Fruit fly (Drosophila melanogaster): ENCODE data around the gene CG34324.

The CG34324 gene

dm6 chrX:13447438-13447837 is 10.0 kb downstream of the CG34324 start (continued):
- TF ChIP-seq Kr (GFP tag; optimal IDR thresholded peaks at IDR 0.05), result no peak
- peak; percentile 42 for TF ChIP-seq grau (tag; optimal IDR thresholded peaks at IDR 0.05)
- TF ChIP-seq Hr39 (optimal IDR thresholded peaks at IDR 0.05), result no peak
- no peak for TF ChIP-seq Blimp-1 (GFP tag; optimal IDR thresholded peaks at IDR 0.05)
- TF ChIP-seq CG1602 (GFP tag; optimal IDR thresholded peaks at IDR 0.05), result no peak
- TF ChIP-seq scrt (GFP tag; optimal IDR thresholded peaks at IDR 0.05), result no peak
- no peak for TF ChIP-seq CG14014 (GFP tag; IDR thresholded peaks at IDR 0.05)
- TF ChIP-seq CG17568 (GFP tag; optimal IDR thresholded peaks at IDR 0.05), result no peak
- TF ChIP-seq lola (GFP tag; optimal IDR thresholded peaks at IDR 0.05), result no peak
- no peak for TF ChIP-seq Mes4 (GFP tag; optimal IDR thresholded peaks at IDR 0.05)
- TF ChIP-seq dmrt99B (tag; optimal IDR thresholded peaks at IDR 0.05), result peak; percentile 42
- no peak for TF ChIP-seq eyg (GFP tag; optimal IDR thresholded peaks at IDR 0.05)
- no peak for TF ChIP-seq Hmx (GFP tag; optimal IDR thresholded peaks at IDR 0.05)
- TF ChIP-seq Doc2 (GFP tag; IDR thresholded peaks at IDR 0.05), result no peak
- TF ChIP-seq h (optimal IDR thresholded peaks at IDR 0.05), result no peak
- no peak for TF ChIP-seq CG10654 (GFP tag; optimal IDR thresholded peaks at IDR 0.05)
- no peak for TF ChIP-seq CG6254 (GFP tag; optimal IDR thresholded peaks at IDR 0.05)
- no peak for TF ChIP-seq seq (GFP tag; IDR thresholded peaks at IDR 0.05)
- no peak for TF ChIP-seq gsb (GFP tag; IDR thresholded peaks at IDR 0.05)
- TF ChIP-seq Stat92E (GFP tag; optimal IDR thresholded peaks at IDR 0.05), result no peak
- no peak for TF ChIP-seq unc-4 (GFP tag; IDR thresholded peaks at IDR 0.05; ENCODE audit: partially characterized antibody)

dm6 chrX:13445695-13446094 is 11.8 kb downstream of the CG34324 start, which contains the start of gene Neto:
Gene Neto, plus strand, starts transcription at chrX:13445903.
- TF ChIP-seq sd (tag; optimal IDR thresholded peaks at IDR 0.05) (peak; percentile 15), Deaf1 (tag; optimal IDR thresholded peaks at IDR 0.05) (peak; percentile 74), Bgb (GFP tag; IDR thresholded peaks at IDR 0.05; ENCODE audit: partially characterized antibody) (peak; percentile 18; the same call in 1 of the 2 replicates), CG7372 (GFP tag; IDR thresholded peaks at IDR 0.05) (0 out of 2 replicates have a peak, but pooled peaks have one; percentile 33), Sry-β (GFP tag; optimal IDR thresholded peaks at IDR 0.05) (peak; percentile 45), Pdp1 (GFP tag; optimal IDR thresholded peaks at IDR 0.05) (peak in 1 of 2 experiments; percentile 53), CkIIα-i1 (GFP tag; IDR thresholded peaks at IDR 0.05) (no peak), Med (GFP tag) (peak; percentile 64), inv (GFP tag; IDR thresholded peaks at IDR 0.05; ENCODE audit: partially characterized antibody) (0 out of 2 replicates have a peak, but pooled peaks have one; percentile 11), h (optimal IDR thresholded peaks at IDR 0.05) (no peak), Jarid2 (GFP tag; optimal IDR thresholded peaks at IDR 0.05) (peak; percentile 26), CG6175 (GFP tag; IDR thresholded peaks at IDR 0.05) (peak; percentile 74; the same call in 2 of the 3 replicates), lola (GFP tag; optimal IDR thresholded peaks at IDR 0.05) (no peak), z (GFP tag; IDR thresholded peaks at IDR 0.05) (peak; percentile 84), seq (GFP tag; IDR thresholded peaks at IDR 0.05) (no peak), ken (GFP tag; IDR thresholded peaks at IDR 0.05) (no peak), ci (GFP tag; IDR thresholded peaks at IDR 0.05) (no peak), Sry-δ (GFP tag; optimal IDR thresholded peaks at IDR 0.05) (no peak), CG12236 (GFP tag; optimal IDR thresholded peaks at IDR 0.05) (no peak), Hr3 (GFP tag; optimal IDR thresholded peaks at IDR 0.05) (no peak)

dm6 chrX:13444687-13445086 is 12.8 kb downstream of the CG34324 start:
- no peak for TF ChIP-seq CG13894 (tag; optimal IDR thresholded peaks at IDR 0.05)
- TF ChIP-seq tin (GFP tag; optimal IDR thresholded peaks at IDR 0.05), result no peak
- TF ChIP-seq row (GFP tag; IDR thresholded peaks at IDR 0.05), result 0 out of 3 replicates have a peak, but pooled peaks have one; percentile 22
- TF ChIP-seq chm (GFP tag; IDR thresholded peaks at IDR 0.05), result no peak
- no peak for TF ChIP-seq Six4 (GFP tag; optimal IDR thresholded peaks at IDR 0.05)
- TF ChIP-seq CG10543 (GFP tag; optimal IDR thresholded peaks at IDR 0.05), result no peak
- peak; percentile 97 for TF ChIP-seq z (GFP tag; IDR thresholded peaks at IDR 0.05)
- TF ChIP-seq bcd (GFP tag; optimal IDR thresholded peaks at IDR 0.05), result no peak
- no peak for TF ChIP-seq lov (optimal IDR thresholded peaks at IDR 0.05)
- no peak for TF ChIP-seq lov (GFP tag; IDR thresholded peaks at IDR 0.05)
- TF ChIP-seq CG2712 (tag; optimal IDR thresholded peaks at IDR 0.05), result no peak
- TF ChIP-seq CG14860 (GFP tag; IDR thresholded peaks at IDR 0.05; ENCODE audit: partially characterized antibody), result no peak
- TF ChIP-seq CG8089 (GFP tag; optimal IDR thresholded peaks at IDR 0.05), result no peak
- no peak for TF ChIP-seq D19A (tag; optimal IDR thresholded peaks at IDR 0.05)

All from whole organism, embryonic.